Fruit fly (Drosophila melanogaster) whole organism, adult: ENCODE measurements around the gene CG31266.
A peak's percentile ranks its signal among the peaks of the same experiment; 100 is the strongest.

Experiments
- CG11617 ChIP-seq: fragments of 200-800 bp; sonication (Bioruptor generic); optimal IDR thresholded peaks from 2 replicates; lab custom pipeline; 2017; ENCODE audit warnings: mild to moderate bottlenecking, missing biosample characterization, missing genetic modification reagents, missing genetic modification characterization
- CG12768 ChIP-seq: fragments of 200-800 bp; sonication (Bioruptor generic); optimal IDR thresholded peaks from 2 replicates; lab custom pipeline; 2017; ENCODE audit warnings: missing biosample characterization, missing genetic modification characterization, mild to moderate bottlenecking, moderate library complexity, missing genetic modification reagents
- CG14711 ChIP-seq: fragments of 200-800 bp; sonication (Bioruptor generic); optimal IDR thresholded peaks from 2 replicates; lab custom pipeline; 2018; ENCODE audit warnings: missing biosample characterization, mild to moderate bottlenecking, missing genetic modification characterization, moderate library complexity
- CG1620 ChIP-seq: fragments of 200-800 bp; sonication (Bioruptor generic); optimal IDR thresholded peaks from 2 replicates; lab custom pipeline; 2016; ENCODE audit warnings: missing biosample characterization, missing genetic modification characterization
- CG33017 ChIP-seq: fragments of 200-800 bp; sonication (Bioruptor generic); optimal IDR thresholded peaks from 2 replicates; lab custom pipeline; 2018; ENCODE audit warnings: missing biosample characterization, mild to moderate bottlenecking, missing genetic modification characterization, moderate library complexity
- CG5204 ChIP-seq: fragments of 200-800 bp; sonication (Bioruptor generic); optimal IDR thresholded peaks from 2 replicates; lab custom pipeline; 2016; ENCODE audit warnings: missing biosample characterization, missing genetic modification characterization
- CG7045 ChIP-seq: fragments of 200-800 bp; sonication (Bioruptor generic); optimal IDR thresholded peaks from 2 replicates; lab custom pipeline; 2017; ENCODE audit warnings: missing biosample characterization, mild to moderate bottlenecking, missing genetic modification characterization
- CG7101 ChIP-seq: fragments of 200-800 bp; sonication (Bioruptor generic); optimal IDR thresholded peaks from 2 replicates; lab custom pipeline; 2018; ENCODE audit warnings: missing biosample characterization, mild to moderate bottlenecking, missing genetic modification characterization, moderate library complexity
- Clk ChIP-seq: fragments of 200-800 bp; sonication (Bioruptor generic); optimal IDR thresholded peaks from 2 replicates; lab custom pipeline; 2017; ENCODE audit warnings: missing biosample characterization, missing genetic modification characterization
- Crg-1 ChIP-seq: fragments of 200-800 bp; sonication (Bioruptor generic); optimal IDR thresholded peaks from 2 replicates; lab custom pipeline; 2016; ENCODE audit warnings: missing biosample characterization, missing genetic modification characterization
- Hr96 ChIP-seq: fragments of 200-800 bp; sonication (Bioruptor generic); optimal IDR thresholded peaks from 2 replicates; lab custom pipeline; 2016; ENCODE audit warnings: missing biosample characterization, missing genetic modification characterization
- Mnt ChIP-seq: fragments of 200-800 bp; sonication (Bioruptor generic); optimal IDR thresholded peaks from 2 replicates; lab custom pipeline; 2016; ENCODE audit warnings: missing biosample characterization, mild to moderate bottlenecking, missing genetic modification characterization
- bab1 ChIP-seq: fragments of 200-800 bp; sonication (Bioruptor generic); optimal IDR thresholded peaks from 3 replicates; lab custom pipeline; 2019; ENCODE audit warnings: missing biosample characterization, mild to moderate bottlenecking, missing genetic modification characterization, moderate library complexity
- cic ChIP-seq: fragments of 200-800 bp; sonication (Bioruptor generic); optimal IDR thresholded peaks from 2 replicates; lab custom pipeline; 2017; ENCODE audit warnings: missing biosample characterization, mild to moderate bottlenecking, missing genetic modification characterization, moderate library complexity
- cnc ChIP-seq, 2 experiments: fragments of >200 bp; optimal IDR thresholded peaks; 2 replicates each; lab custom pipeline; 2017
- kay ChIP-seq: fragments of 200-800 bp; sonication (Bioruptor generic); peaks from one replicate; lab custom pipeline; 2016; ENCODE audit warnings: missing biosample characterization, missing genetic modification characterization, borderline replicate concordance
- ovo ChIP-seq: fragments of 200-800 bp; sonication (Bioruptor generic); optimal IDR thresholded peaks from 2 replicates; lab custom pipeline; 2016; ENCODE audit warnings: missing biosample characterization, missing genetic modification characterization
- pad ChIP-seq: fragments of 200-800 bp; sonication (Bioruptor generic); optimal IDR thresholded peaks from 3 replicates; lab custom pipeline; 2017; ENCODE audit warnings: missing biosample characterization, missing genetic modification characterization, mild to moderate bottlenecking, moderate library complexity, missing genetic modification reagents
- tj ChIP-seq: fragments of 200-800 bp; sonication (Bioruptor generic); optimal IDR thresholded peaks from 3 replicates; lab custom pipeline; 2017; ENCODE audit warnings: missing biosample characterization, mild to moderate bottlenecking, missing genetic modification characterization, moderate library complexity
- toe ChIP-seq: fragments of 200-800 bp; sonication (Bioruptor generic); optimal IDR thresholded peaks from 2 replicates; lab custom pipeline; 2016; ENCODE audit warnings: missing biosample characterization, missing genetic modification characterization

The CG31266 gene

dm6 chr3R:17133897-17134296 lies 1.4 kb downstream of the CG31266 start, which contains the start of gene CG31267:
Gene CG31267 (plus strand): TSS chr3R:17134197.
- TF ChIP-seq Mnt (GFP tag; lab: Kevin White, UChicago): no peak
- TF ChIP-seq cnc (optimal IDR thresholded peaks at IDR 0.05; lab: Kevin White, UChicago): no peak
- no peak for TF ChIP-seq cic (GFP tag; lab: Kevin White, UChicago)
- no peak for TF ChIP-seq toe (GFP tag; lab: Kevin White, UChicago)
- no peak for TF ChIP-seq CG1620 (GFP tag; lab: Kevin White, UChicago)
- no peak for TF ChIP-seq bab1 (GFP tag; lab: Kevin White, UChicago)
- no peak for TF ChIP-seq CG12768 (GFP tag; lab: Kevin White, UChicago)
- TF ChIP-seq Crg-1 (GFP tag; lab: Kevin White, UChicago): no peak
- no peak for TF ChIP-seq pad (GFP tag; lab: Kevin White, UChicago)
- TF ChIP-seq CG14711 (tag; lab: Kevin White, UChicago): no peak
- no peak for TF ChIP-seq Clk (GFP tag; lab: Kevin White, UChicago)
- no peak for TF ChIP-seq tj (GFP tag; lab: Kevin White, UChicago)
- TF ChIP-seq kay: no peak
- TF ChIP-seq ovo (GFP tag; lab: Kevin White, UChicago): no peak
- TF ChIP-seq Hr96: no peak
- TF ChIP-seq CG11617: no peak
- no peak for TF ChIP-seq CG33017 (tag; lab: Kevin White, UChicago)

- TF ChIP-seq kay (peak; percentile 52), CG5204 (no peak), Hr96 (peak; percentile 1)
These were observed 3.3 kb downstream of the CG31266 start, which contains the start of gene CG5246 for dm6 chr3R:17135747-17136146. Gene CG5246 (plus strand): TSS chr3R:17136111.

- no peak for TF ChIP-seq CG12768 (GFP tag; lab: Kevin White, UChicago)
- no peak for TF ChIP-seq CG7045 (GFP tag; lab: Kevin White, UChicago)
- TF ChIP-seq Mnt (GFP tag; lab: Kevin White, UChicago): no peak
- TF ChIP-seq CG14711 (tag; lab: Kevin White, UChicago): no peak
- TF ChIP-seq CG11617: no peak
- TF ChIP-seq Hr96: no peak
- no peak for TF ChIP-seq CG1620 (GFP tag; lab: Kevin White, UChicago)
- no peak for TF ChIP-seq toe (GFP tag; lab: Kevin White, UChicago)
- TF ChIP-seq Clk (GFP tag; lab: Kevin White, UChicago): no peak
- no peak for TF ChIP-seq cic (GFP tag; lab: Kevin White, UChicago)
- no peak for TF ChIP-seq kay
- no peak for TF ChIP-seq bab1 (GFP tag; lab: Kevin White, UChicago)
- no peak for TF ChIP-seq cnc (optimal IDR thresholded peaks at IDR 0.05; lab: Kevin White, UChicago)
- TF ChIP-seq CG5204: no peak
- TF ChIP-seq CG33017 (tag; lab: Kevin White, UChicago): no peak
- TF ChIP-seq CG7101 (tag; lab: Kevin White, UChicago): no peak
- no peak for TF ChIP-seq Crg-1 (GFP tag; lab: Kevin White, UChicago)
- TF ChIP-seq tj (GFP tag; lab: Kevin White, UChicago): no peak
- no peak for TF ChIP-seq pad (GFP tag; lab: Kevin White, UChicago)
These were observed 5.1 kb downstream of the CG31266 start, which contains the start of gene CG5255 for dm6 chr3R:17137593-17137992. Gene CG5255 (plus strand): TSS chr3R:17137893.

DNA sequence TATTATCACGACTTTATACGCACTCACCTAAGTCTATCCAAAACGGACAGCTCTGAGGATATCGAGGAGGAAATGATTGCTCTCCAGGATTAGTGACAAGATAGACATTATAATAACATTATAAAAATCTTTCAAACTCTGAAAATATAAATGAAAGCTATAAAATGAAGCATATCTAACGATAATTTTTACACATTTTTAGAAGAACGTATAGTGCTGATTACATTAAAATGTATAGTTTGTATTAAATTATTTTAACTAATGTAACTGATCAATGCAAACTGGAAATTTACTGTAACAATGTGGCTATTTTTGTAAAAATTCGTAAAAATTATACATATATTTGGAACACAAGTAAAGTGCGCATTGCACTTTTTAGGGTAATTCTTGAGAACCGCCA lies 6.2 kb downstream of the CG31266 start, which contains the start of gene CG5265:
Gene CG5265 (plus strand): TSS at position 301 of the 400 bp plus-strand sequence.
- no peak for TF ChIP-seq cnc (optimal IDR thresholded peaks at IDR 0.05; lab: Kevin White, UChicago)

- TF ChIP-seq CG7101 (tag; lab: Kevin White, UChicago): no peak
- TF ChIP-seq Hr96: no peak
- TF ChIP-seq bab1 (GFP tag; lab: Kevin White, UChicago): no peak
- no peak for TF ChIP-seq CG7045 (GFP tag; lab: Kevin White, UChicago)
- no peak for TF ChIP-seq toe (GFP tag; lab: Kevin White, UChicago)
- TF ChIP-seq cic (GFP tag; lab: Kevin White, UChicago): no peak
- no peak for TF ChIP-seq CG11617
- TF ChIP-seq CG14711 (tag; lab: Kevin White, UChicago): no peak
- no peak for TF ChIP-seq cnc (optimal IDR thresholded peaks at IDR 0.05; lab: Kevin White, UChicago)
- TF ChIP-seq CG5204: no peak
- TF ChIP-seq CG12768 (GFP tag; lab: Kevin White, UChicago): no peak
- TF ChIP-seq pad (GFP tag; lab: Kevin White, UChicago): no peak
- TF ChIP-seq kay: no peak
- no peak for TF ChIP-seq CG33017 (tag; lab: Kevin White, UChicago)
These were observed 9.8 kb downstream of the CG31266 start, which contains the start of gene TwdlW for dm6 chr3R:17142304-17142703. Gene TwdlW (minus strand): TSS chr3R:17142404.

DNA sequence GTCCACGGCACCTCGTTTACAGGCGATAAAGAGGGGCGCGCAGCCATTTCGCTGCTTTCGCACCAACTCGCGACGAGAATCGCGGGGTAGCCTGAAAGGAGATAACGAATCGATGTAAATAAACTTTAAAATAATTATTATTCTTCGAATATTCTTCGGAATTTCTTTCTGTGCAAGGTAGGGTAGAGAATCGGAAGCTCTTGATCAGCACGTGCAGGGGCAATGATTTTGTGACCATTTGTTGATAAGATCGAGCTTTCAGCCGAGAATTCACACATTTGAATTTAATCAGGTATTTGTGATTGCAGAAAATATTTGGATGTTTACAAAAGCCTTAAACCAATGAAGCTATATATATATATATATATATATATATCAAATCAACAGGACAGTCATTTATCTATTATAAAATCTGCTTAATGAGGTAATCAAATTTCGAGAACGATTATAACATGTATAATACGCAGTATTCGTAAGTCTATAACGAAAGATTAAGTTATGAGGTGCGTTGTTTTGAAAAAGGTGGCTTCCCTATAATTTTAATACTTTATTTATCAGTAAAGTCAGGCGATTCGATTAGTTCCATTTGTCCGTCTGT lies 15.3 kb downstream of the CG31266 start:
- TF ChIP-seq bab1 (GFP tag; lab: Kevin White, UChicago) (no peak), CG1620 (GFP tag; lab: Kevin White, UChicago) (no peak), cic (GFP tag; lab: Kevin White, UChicago) (no peak), pad (GFP tag; lab: Kevin White, UChicago) (no peak), Hr96 (no peak), CG7101 (tag; lab: Kevin White, UChicago) (peak; percentile 7), CG5204 (no peak), Mnt (GFP tag; lab: Kevin White, UChicago) (peak; percentile 43)
